Worm (Caenorhabditis elegans) whole organism, L2 larva: ENCODE measurements around the gene vps-53.

Source experiments
- C34F6.9 ChIP-seq: fragments of 150-350 bp; optimal IDR thresholded peaks from 2 replicates; lab custom pipeline; 2014; ENCODE audit warnings: missing biosample characterization, missing genetic modification characterization
- F13H6.1 ChIP-seq: sonication (generic microtip); optimal IDR thresholded peaks from 2 replicates; lab custom pipeline; 2016; ENCODE audit warnings: missing genetic modification characterization, missing compliant biosample characterization
- R02D3.7 ChIP-seq: fragments of 150-350 bp; optimal IDR thresholded peaks from 2 replicates; lab custom pipeline; 2014; ENCODE audit warnings: missing biosample characterization, missing genetic modification characterization
- Y55F3AM.14 ChIP-seq: fragments of 200-800 bp; sonication (Bioruptor generic); optimal IDR thresholded peaks from 2 replicates; lab custom pipeline; 2018; ENCODE audit warnings: mild to moderate bottlenecking, missing genetic modification characterization, missing compliant biosample characterization
- ZK546.5 ChIP-seq: sonication (generic microtip); optimal IDR thresholded peaks from 2 replicates; lab custom pipeline; 2017; ENCODE audit warnings: missing biosample characterization, missing genetic modification characterization
- alr-1 ChIP-seq: fragments of 150-350 bp; optimal IDR thresholded peaks from 2 replicates; lab custom pipeline; 2014; ENCODE audit warnings: missing biosample characterization, missing genetic modification characterization
- aly-2 ChIP-seq: fragments of 150-350 bp; optimal IDR thresholded peaks from 2 replicates; lab custom pipeline; 2014; ENCODE audit warnings: missing biosample characterization, missing genetic modification characterization
- ama-1 ChIP-seq: fragments of 150-350 bp; optimal IDR thresholded peaks from 2 replicates; lab custom pipeline; 2018; ENCODE audit warnings: inconsistent platforms
- blmp-1 ChIP-seq: sonication (generic microtip); optimal IDR thresholded peaks from 2 replicates; lab custom pipeline; 2017; ENCODE audit warnings: missing genetic modification characterization, mild to moderate bottlenecking, missing compliant biosample characterization, antibody characterized with exemption, moderate library complexity; ENCODE audit not compliant: insufficient read depth
- ceh-16 ChIP-seq: fragments of 150-350 bp; optimal IDR thresholded peaks from 2 replicates; lab custom pipeline; 2014; ENCODE audit warnings: missing biosample characterization, missing genetic modification characterization
- ceh-82 ChIP-seq: fragments of 150-350 bp; optimal IDR thresholded peaks from 2 replicates; lab custom pipeline; 2014; ENCODE audit warnings: missing biosample characterization, missing genetic modification characterization
- crh-2 ChIP-seq: sonication (generic microtip); optimal IDR thresholded peaks from 2 replicates; lab custom pipeline; 2017; ENCODE audit warnings: missing biosample characterization, missing genetic modification characterization
- dmd-4 ChIP-seq: sonication (generic microtip); optimal IDR thresholded peaks from 2 replicates; lab custom pipeline; 2017; ENCODE audit warnings: missing biosample characterization, missing genetic modification characterization
- egl-27 ChIP-seq: sonication (generic microtip); optimal IDR thresholded peaks from 3 replicates; lab custom pipeline; 2017; ENCODE audit warnings: missing biosample characterization, missing genetic modification reagents, missing genetic modification characterization
- elt-1 ChIP-seq: fragments of 150-350 bp; optimal IDR thresholded peaks from 2 replicates; lab custom pipeline; 2014; ENCODE audit warnings: missing biosample characterization, missing genetic modification characterization
- elt-3 ChIP-seq: sonication (generic microtip); optimal IDR thresholded peaks from 2 replicates; lab custom pipeline; 2017; ENCODE audit warnings: missing biosample characterization, missing genetic modification characterization
- fos-1 ChIP-seq: fragments of 150-350 bp; optimal IDR thresholded peaks from 2 replicates; lab custom pipeline; 2014; ENCODE audit warnings: missing biosample characterization, missing genetic modification characterization
- gmeb-1 ChIP-seq: fragments of 150-350 bp; optimal IDR thresholded peaks from 2 replicates; lab custom pipeline; 2014; ENCODE audit warnings: missing biosample characterization, missing genetic modification characterization
- lin-11 ChIP-seq: fragments of 150-350 bp; sonication (generic microtip); optimal IDR thresholded peaks from 2 replicates; lab custom pipeline; 2014; ENCODE audit warnings: missing biosample characterization, missing genetic modification characterization, inconsistent platforms, mixed read lengths
- lin-13 ChIP-seq: fragments of 150-350 bp; optimal IDR thresholded peaks from 2 replicates; lab custom pipeline; 2014; ENCODE audit warnings: missing biosample characterization, missing genetic modification reagents, missing genetic modification characterization
- lin-39 ChIP-seq: fragments of 150-350 bp; optimal IDR thresholded peaks from 2 replicates; lab custom pipeline; 2014; ENCODE audit warnings: missing biosample characterization, missing genetic modification reagents, missing genetic modification characterization
- lsy-2 ChIP-seq, 2 experiments: fragments of 150-350 bp in 1 of 2; sonication (generic microtip) in 1 of 2; optimal IDR thresholded peaks; 2 replicates each; lab custom pipeline; 2014 to 2017; ENCODE audit warnings: missing biosample characterization in 2 of 2, missing genetic modification characterization in 2 of 2
- mab-5 ChIP-seq: fragments of 150-350 bp; optimal IDR thresholded peaks from 2 replicates; lab custom pipeline; 2014; ENCODE audit warnings: missing biosample characterization, missing genetic modification characterization
- mbf-1 ChIP-seq: sonication (generic microtip); optimal IDR thresholded peaks from 2 replicates; lab custom pipeline; 2017; ENCODE audit warnings: missing biosample characterization, missing genetic modification characterization
- mdl-1 ChIP-seq, 2 experiments: fragments of 150-350 bp in 1 of 2; sonication (generic microtip) in 1 of 2; optimal IDR thresholded peaks; 2 replicates each; lab custom pipeline; 2017; ENCODE audit warnings: missing biosample characterization in 2 of 2, missing genetic modification characterization in 2 of 2
- nhr-10 ChIP-seq: sonication (generic microtip); optimal IDR thresholded peaks from 2 replicates; lab custom pipeline; 2017; ENCODE audit warnings: missing biosample characterization, missing genetic modification characterization
- nhr-11 ChIP-seq: fragments of 150-350 bp; optimal IDR thresholded peaks from 2 replicates; lab custom pipeline; 2014; ENCODE audit warnings: missing biosample characterization, missing genetic modification characterization
- nhr-12 ChIP-seq: fragments of 150-350 bp; optimal IDR thresholded peaks from 2 replicates; lab custom pipeline; 2014; ENCODE audit warnings: missing biosample characterization, missing genetic modification characterization
- nhr-129 ChIP-seq: fragments of 150-350 bp; optimal IDR thresholded peaks from 2 replicates; lab custom pipeline; 2014; ENCODE audit warnings: missing biosample characterization, missing genetic modification characterization
- nhr-21 ChIP-seq: fragments of 150-350 bp; optimal IDR thresholded peaks from 2 replicates; lab custom pipeline; 2014; ENCODE audit warnings: missing biosample characterization, missing genetic modification characterization
- nhr-23 ChIP-seq: fragments of 150-350 bp; optimal IDR thresholded peaks from 2 replicates; lab custom pipeline; 2014; ENCODE audit warnings: missing biosample characterization, missing genetic modification reagents, missing genetic modification characterization
- nhr-237 ChIP-seq: fragments of 150-350 bp; optimal IDR thresholded peaks from 2 replicates; lab custom pipeline; 2014; ENCODE audit warnings: missing biosample characterization, missing genetic modification characterization
- nhr-25 ChIP-seq: fragments of 150-350 bp; sonication (generic microtip); optimal IDR thresholded peaks from 3 replicates; lab custom pipeline; 2014; ENCODE audit warnings: missing biosample characterization, missing genetic modification characterization
- nhr-6 ChIP-seq: fragments of 150-350 bp; optimal IDR thresholded peaks from 2 replicates; lab custom pipeline; 2014; ENCODE audit warnings: missing biosample characterization, missing genetic modification characterization
- nhr-77 ChIP-seq: fragments of 150-350 bp; optimal IDR thresholded peaks from 2 replicates; lab custom pipeline; 2014; ENCODE audit warnings: missing biosample characterization, missing genetic modification characterization
- peb-1 ChIP-seq: fragments of 150-350 bp; optimal IDR thresholded peaks from 2 replicates; lab custom pipeline; 2014; ENCODE audit warnings: missing biosample characterization, missing genetic modification characterization
- sem-4 ChIP-seq: fragments of 150-350 bp; optimal IDR thresholded peaks from 2 replicates; lab custom pipeline; 2014; ENCODE audit warnings: missing biosample characterization, missing genetic modification reagents, missing genetic modification characterization
- skn-1 ChIP-seq: sonication (generic microtip); optimal IDR thresholded peaks from 2 replicates; lab custom pipeline; 2017; ENCODE audit warnings: missing biosample characterization, missing genetic modification characterization
- sma-3 ChIP-seq: sonication (generic microtip); optimal IDR thresholded peaks from 2 replicates; lab custom pipeline; 2016; ENCODE audit warnings: missing genetic modification reagents, missing genetic modification characterization, missing compliant biosample characterization
- sma-9 ChIP-seq, 2 experiments: fragments of 150-350 bp in 1 of 2; sonication (generic microtip) in 1 of 2; optimal IDR thresholded peaks; 2 replicates each; lab custom pipeline; 2014 to 2016; ENCODE audit warnings: missing genetic modification characterization in 2 of 2, mild to moderate bottlenecking in 1 of 2, missing biosample characterization in 1 of 2, missing compliant biosample characterization in 1 of 2, missing genetic modification reagents in 1 of 2, moderate library complexity in 1 of 2
- snpc-4 ChIP-seq: fragments of 150-350 bp; optimal IDR thresholded peaks from 2 replicates; lab custom pipeline; 2014; ENCODE audit warnings: missing biosample characterization, missing genetic modification characterization
- unc-39 ChIP-seq: fragments of 150-350 bp; optimal IDR thresholded peaks from 2 replicates; lab custom pipeline; 2014; ENCODE audit warnings: missing biosample characterization, missing genetic modification characterization
- unc-55 ChIP-seq: fragments of 150-350 bp; sonication (generic microtip); optimal IDR thresholded peaks from 3 replicates; lab custom pipeline; 2014; ENCODE audit warnings: missing biosample characterization, missing genetic modification reagents, missing genetic modification characterization
- unc-62 ChIP-seq: fragments of 150-350 bp; optimal IDR thresholded peaks from 2 replicates; lab custom pipeline; 2014; ENCODE audit warnings: missing biosample characterization, missing genetic modification reagents, missing genetic modification characterization
- zag-1 ChIP-seq: fragments of 150-350 bp; optimal IDR thresholded peaks from 2 replicates; lab custom pipeline; 2014; ENCODE audit warnings: missing biosample characterization, missing genetic modification characterization
- ztf-1 ChIP-seq: fragments of 200-800 bp; sonication (Bioruptor generic); conservative IDR thresholded peaks from 2 replicates; pipeline ENCODE4 v1.3.6; 2022; ENCODE audit warnings: missing genetic modification characterization, missing compliant biosample characterization
- ztf-11 ChIP-seq: sonication (generic microtip); optimal IDR thresholded peaks from 2 replicates; lab custom pipeline; 2017; ENCODE audit warnings: missing biosample characterization, missing genetic modification characterization
- ztf-4 ChIP-seq: fragments of 150-350 bp; optimal IDR thresholded peaks from 2 replicates; lab custom pipeline; 2014; ENCODE audit warnings: missing biosample characterization, missing genetic modification characterization

vps-53 gene

ce11 chrIII:9766175-9766574 is 8.9 kb upstream of the vps-53 start, which contains the start of gene cbp-1:
TSS of gene cbp-1 (plus strand) at chrIII:9766509.
- TF ChIP-seq alr-1 (tag; lab: Kevin White, UChicago) (no peak), lin-11 (tag; lab: Kevin White, UChicago) (no peak), aly-2 (tag; lab: Kevin White, UChicago) (no peak), lin-13 (no peak), ztf-11 (tag; lab: Kevin White, UChicago) (no peak), blmp-1 (no peak), mbf-1 (tag; lab: Kevin White, UChicago) (no peak), C34F6.9 (tag; lab: Kevin White, UChicago) (peak; percentile 68), snpc-4 (tag; lab: Kevin White, UChicago) (peak; percentile 17), nhr-10 (tag; lab: Kevin White, UChicago) (no peak), sma-9 (GFP tag; optimal IDR thresholded peaks at IDR 0.05; lab: Kevin White, UChicago) (peak; percentile 67), sma-9 (tag; optimal IDR thresholded peaks at IDR 0.05; lab: Kevin White, UChicago) (no peak), Y55F3AM.14 (GFP tag; lab: Kevin White, UChicago) (no peak), nhr-237 (tag; lab: Kevin White, UChicago) (no peak), ceh-16 (tag; lab: Kevin White, UChicago) (no peak), crh-2 (tag; lab: Kevin White, UChicago) (peak; percentile 67), nhr-129 (tag; lab: Kevin White, UChicago) (peak; percentile 53), nhr-23 (tag; lab: Kevin White, UChicago) (no peak), sem-4 (no peak), ztf-4 (tag; lab: Kevin White, UChicago) (no peak), mdl-1 (tag; optimal IDR thresholded peaks at IDR 0.05; lab: Kevin White, UChicago) (no peak), ceh-82 (no peak), elt-1 (tag; lab: Kevin White, UChicago) (no peak), unc-39 (tag; lab: Kevin White, UChicago) (no peak), mab-5 (tag; lab: Kevin White, UChicago) (no peak), fos-1 (peak; percentile 15), ztf-1 (GFP tag; lab: Robert Waterston, UW) (no peak), sma-3 (GFP tag; lab: Kevin White, UChicago) (no peak), skn-1 (no peak), zag-1 (tag; lab: Kevin White, UChicago) (no peak), unc-62 (GFP tag; lab: Kevin White, UChicago) (no peak), nhr-12 (tag; lab: Kevin White, UChicago) (no peak), ama-1 (lab: Kevin White, UChicago) (no peak), dmd-4 (tag; lab: Kevin White, UChicago) (no peak), gmeb-1 (tag; lab: Kevin White, UChicago) (no peak), nhr-11 (tag; lab: Kevin White, UChicago) (no peak), nhr-21 (no peak), lin-39 (no peak), nhr-77 (no peak), egl-27 (tag; lab: Kevin White, UChicago) (no peak), lsy-2 (tag; optimal IDR thresholded peaks at IDR 0.05; lab: Kevin White, UChicago) (peak; percentile 49 to 78), peb-1 (tag; lab: Kevin White, UChicago) (no peak), nhr-6 (peak; percentile 14), F13H6.1 (peak; percentile 22), nhr-25 (tag; lab: Kevin White, UChicago) (peak; percentile 29), ZK546.5 (tag; lab: Kevin White, UChicago) (no peak), unc-55 (GFP tag; lab: Kevin White, UChicago) (peak; percentile 52), elt-3 (tag; lab: Kevin White, UChicago) (no peak), R02D3.7 (tag; lab: Kevin White, UChicago) (no peak)
